Worm (Caenorhabditis elegans): Measurements from ENCODE around the gene sws-1.

DNA sequence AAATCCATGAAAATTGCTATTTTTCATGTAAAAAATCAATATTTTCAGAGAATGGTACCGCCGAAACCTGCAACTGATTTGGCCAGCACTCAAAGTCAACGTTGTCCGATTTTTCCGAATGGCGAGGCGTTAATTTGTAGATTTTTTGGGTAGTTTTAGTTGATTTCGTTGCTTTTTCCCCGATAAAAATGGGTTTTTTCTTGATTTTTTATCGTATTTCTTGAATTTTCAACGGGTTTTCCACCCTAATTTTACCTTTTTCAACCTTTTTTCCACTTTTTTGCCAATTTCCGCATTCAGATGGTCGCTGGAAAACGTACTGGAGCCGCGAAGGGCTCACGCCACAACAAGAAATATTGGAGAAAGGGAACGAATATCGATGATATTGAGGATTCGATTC lies 20.4 kb upstream of the sws-1 start, which contains the start of gene Y39B6A.33:
- TF ChIP-seq lin-15B (tag; optimal IDR thresholded peaks at IDR 0.05) (no peak), nhr-28 (tag; optimal IDR thresholded peaks at IDR 0.05) (no peak), zag-1 (tag; optimal IDR thresholded peaks at IDR 0.05) (no peak)

Measured in whole organism, L4 larva.